Fruit fly (Drosophila melanogaster): ENCODE data around the gene IP3K1.
A peak's percentile ranks its signal among the peaks of the same experiment; 100 is the strongest.

The IP3K1 gene

DNA sequence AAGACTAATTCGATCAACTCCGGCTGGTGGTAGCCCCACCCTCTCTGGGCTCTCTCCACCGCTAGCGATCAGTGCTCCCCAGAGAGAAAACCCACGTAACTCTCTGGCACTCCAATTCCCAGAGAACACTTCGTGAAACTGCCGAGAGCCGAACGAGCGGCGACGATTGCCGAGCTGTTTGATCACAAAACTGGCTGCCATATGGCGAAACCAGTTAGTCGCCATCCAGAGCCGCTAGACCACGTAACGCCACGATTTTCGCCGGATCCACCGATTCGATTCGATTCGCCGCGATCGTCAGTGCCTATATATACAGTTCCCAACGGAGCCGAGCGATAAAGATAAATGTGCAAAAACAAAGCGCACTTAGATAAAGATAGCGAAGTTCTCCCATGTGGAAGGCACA, at the start of gene IP3K1 (continued):
- TF ChIP-seq CG4854 (GFP tag; optimal IDR thresholded peaks at IDR 0.05) (no peak), CG11398 (GFP tag; optimal IDR thresholded peaks at IDR 0.05) (peak; percentile 36), h (optimal IDR thresholded peaks at IDR 0.05) (no peak), TFAM (GFP tag; optimal IDR thresholded peaks at IDR 0.05) (no peak), CG11504 (tag; optimal IDR thresholded peaks at IDR 0.05) (no peak), CG16863 (GFP tag; optimal IDR thresholded peaks at IDR 0.05) (no peak), CG13123 (GFP tag; optimal IDR thresholded peaks at IDR 0.05) (no peak), CG12744 (GFP tag; optimal IDR thresholded peaks at IDR 0.05) (peak; percentile 16), scrt (GFP tag; optimal IDR thresholded peaks at IDR 0.05) (peak; percentile 15), ci (GFP tag; IDR thresholded peaks at IDR 0.05) (peak; percentile 73; the same call in 2 of the 3 replicates), CG10959 (GFP tag; IDR thresholded peaks at IDR 0.05) (no peak), Deaf1 (tag; optimal IDR thresholded peaks at IDR 0.05) (peak; percentile 100), CG4360 (GFP tag; IDR thresholded peaks at IDR 0.05) (peak; percentile 16; the same call in 1 of the 2 replicates), pho (GFP tag; optimal IDR thresholded peaks at IDR 0.05) (no peak), CG10462 (GFP tag; optimal IDR thresholded peaks at IDR 0.05) (no peak), CG11560 (tag; IDR thresholded peaks at IDR 0.05) (no peak), tll (GFP tag; optimal IDR thresholded peaks at IDR 0.05) (no peak), salm (tag; optimal IDR thresholded peaks at IDR 0.05) (peak; percentile 43), Mrtf (GFP tag; IDR thresholded peaks at IDR 0.05) (no peak), CG43689 (GFP tag; IDR thresholded peaks at IDR 0.05) (no peak), H2.0 (GFP tag; IDR thresholded peaks at IDR 0.05) (no peak), CG15073 (GFP tag; optimal IDR thresholded peaks at IDR 0.05) (no peak), ftz-f1 (GFP tag; optimal IDR thresholded peaks at IDR 0.05) (peak; percentile 65), CG34422 (GFP tag; IDR thresholded peaks at IDR 0.05) (peak; percentile 65; the same call in 1 of the 3 replicates), Pdp1 (GFP tag; optimal IDR thresholded peaks at IDR 0.05) (peak in 1 of 2 experiments; percentile 80), fd102C (GFP tag; optimal IDR thresholded peaks at IDR 0.05) (no peak), yki (optimal IDR thresholded peaks at IDR 0.05) (peak; percentile 86), C15 (GFP tag; IDR thresholded peaks at IDR 0.05) (no peak), GATAe (GFP tag; conservative IDR thresholded peaks at IDR 0.05) (peak; percentile 37; the same call in 1 of the 2 replicates), CG2875 (GFP tag; optimal IDR thresholded peaks at IDR 0.05) (peak; percentile 16), fd64A (GFP tag; optimal IDR thresholded peaks at IDR 0.05) (peak; percentile 67), HLH3B (GFP tag; IDR thresholded peaks at IDR 0.05) (peak; percentile 43; the same call in 1 of the 2 replicates), CG17802 (tag; optimal IDR thresholded peaks at IDR 0.05) (no peak), Lim3 (GFP tag; IDR thresholded peaks at IDR 0.05) (no peak), CG34376 (GFP tag; optimal IDR thresholded peaks at IDR 0.05) (peak; percentile 87), CG15696 (tag; optimal IDR thresholded peaks at IDR 0.05) (no peak), CG12769 (tag; optimal IDR thresholded peaks at IDR 0.05) (peak; percentile 99), CG14860 (GFP tag; IDR thresholded peaks at IDR 0.05; ENCODE audit: partially characterized antibody) (no peak), croc (GFP tag; conservative IDR thresholded peaks at IDR 0.05) (no peak), CG10321 (GFP tag; IDR thresholded peaks at IDR 0.05) (no peak), Side (GFP tag; optimal IDR thresholded peaks at IDR 0.05) (peak; percentile 28), Ets65A (GFP tag) (no peak), mirr (GFP tag; optimal IDR thresholded peaks at IDR 0.05) (peak; percentile 67), kah (GFP tag; optimal IDR thresholded peaks at IDR 0.05) (peak; percentile 56), ems (GFP tag; optimal IDR thresholded peaks at IDR 0.05) (no peak), Atf6 (GFP tag; IDR thresholded peaks at IDR 0.05) (peak; percentile 59), gce (GFP tag; IDR thresholded peaks at IDR 0.05) (no peak; the same call in 2 of the 3 replicates), CG8478 (optimal IDR thresholded peaks at IDR 0.05) (no peak), CG4424 (GFP tag; optimal IDR thresholded peaks at IDR 0.05) (no peak), Hmx (GFP tag; optimal IDR thresholded peaks at IDR 0.05) (no peak), CG16813 (GFP tag; IDR thresholded peaks at IDR 0.05; ENCODE audit: partially characterized antibody) (no peak), CG16779 (GFP tag; IDR thresholded peaks at IDR 0.05) (peak; percentile 48; the same call in 1 of the 2 replicates), CoRest (tag; optimal IDR thresholded peaks at IDR 0.05) (no peak)
